Worm (Caenorhabditis elegans) whole organism, early embryonic: ENCODE results near the gene rsp-8.

Experiments used
- B0310.2 ChIP-seq: sonication (generic microtip); optimal IDR thresholded peaks from 2 replicates; lab custom pipeline; 2016; ENCODE audit warnings: mild to moderate bottlenecking, missing genetic modification characterization, missing compliant biosample characterization
- F13C5.2 ChIP-seq: sonication (generic microtip); optimal IDR thresholded peaks from 2 replicates; lab custom pipeline; 2017; ENCODE audit warnings: mild to moderate bottlenecking, missing genetic modification characterization, inconsistent platforms, missing compliant biosample characterization
- aly-1 ChIP-seq: sonication (generic microtip); optimal IDR thresholded peaks from 2 replicates; lab custom pipeline; 2016; ENCODE audit warnings: missing genetic modification characterization, missing compliant biosample characterization
- ama-1 ChIP-seq: fragments of 150-350 bp; optimal IDR thresholded peaks from 2 replicates; lab custom pipeline; 2014
- ceh-13 ChIP-seq: fragments of 200-800 bp; sonication (Bioruptor generic); optimal IDR thresholded peaks from 2 replicates; lab custom pipeline; 2018; ENCODE audit warnings: mild to moderate bottlenecking, missing genetic modification characterization, missing compliant biosample characterization
- ceh-36 ChIP-seq: sonication (generic microtip); optimal IDR thresholded peaks from 2 replicates; lab custom pipeline; 2016; ENCODE audit warnings: missing genetic modification characterization, inconsistent platforms, missing compliant biosample characterization
- ets-7 ChIP-seq: sonication (generic microtip); optimal IDR thresholded peaks from 2 replicates; lab custom pipeline; 2016; ENCODE audit warnings: missing genotype, missing genetic modification characterization, missing compliant biosample characterization
- flt-1 ChIP-seq: fragments of 200-800 bp; sonication (Bioruptor generic); IDR thresholded peaks from 2 replicates; pipeline ENCODE4 v1.3.6; 2022; ENCODE audit warnings: missing genetic modification characterization, missing compliant biosample characterization
- hmbx-1 ChIP-seq: sonication (generic microtip); optimal IDR thresholded peaks from 2 replicates; lab custom pipeline; 2016; ENCODE audit warnings: mild to moderate bottlenecking, missing genetic modification characterization, missing compliant biosample characterization
- hmg-4 ChIP-seq: fragments of 200-800 bp; sonication (Bioruptor generic); optimal IDR thresholded peaks from 2 replicates; lab custom pipeline; 2018; ENCODE audit warnings: mild to moderate bottlenecking, missing genetic modification characterization, missing compliant biosample characterization
- hnd-1 ChIP-seq: sonication (generic microtip); optimal IDR thresholded peaks from 2 replicates; lab custom pipeline; 2016; ENCODE audit warnings: missing genetic modification characterization, missing compliant biosample characterization
- pes-1 ChIP-seq: fragments of 200-800 bp; sonication (Bioruptor generic); IDR thresholded peaks from 2 replicates; pipeline ENCODE4 v1.3.6; 2022; ENCODE audit warnings: missing genetic modification reagents, missing genetic modification characterization, missing compliant biosample characterization
- scrt-1 ChIP-seq: fragments of 200-800 bp; sonication (Bioruptor generic); IDR thresholded peaks from 2 replicates; pipeline ENCODE4 v1.3.6; 2022; ENCODE audit warnings: missing genetic modification characterization, missing compliant biosample characterization
- sea-1 ChIP-seq: fragments of 200-800 bp; sonication (Bioruptor generic); conservative IDR thresholded peaks from 2 replicates; pipeline ENCODE4 v1.3.6; 2022; ENCODE audit warnings: missing genetic modification characterization, missing compliant biosample characterization
- tbx-11 ChIP-seq: fragments of 200-800 bp; sonication (Bioruptor generic); IDR thresholded peaks from 2 replicates; pipeline ENCODE4 v1.3.6; 2022; ENCODE audit warnings: missing genetic modification characterization, missing compliant biosample characterization
- tbx-37 ChIP-seq: fragments of 200-800 bp; sonication (Bioruptor generic); conservative IDR thresholded peaks from 2 replicates; pipeline ENCODE4 v1.3.6; 2022; ENCODE audit warnings: missing genetic modification reagents, missing genetic modification characterization, missing compliant biosample characterization
- tra-4 ChIP-seq: sonication (generic microtip); optimal IDR thresholded peaks from 2 replicates; lab custom pipeline; 2017; ENCODE audit warnings: missing genetic modification characterization, missing compliant biosample characterization

rsp-8 gene

DNA sequence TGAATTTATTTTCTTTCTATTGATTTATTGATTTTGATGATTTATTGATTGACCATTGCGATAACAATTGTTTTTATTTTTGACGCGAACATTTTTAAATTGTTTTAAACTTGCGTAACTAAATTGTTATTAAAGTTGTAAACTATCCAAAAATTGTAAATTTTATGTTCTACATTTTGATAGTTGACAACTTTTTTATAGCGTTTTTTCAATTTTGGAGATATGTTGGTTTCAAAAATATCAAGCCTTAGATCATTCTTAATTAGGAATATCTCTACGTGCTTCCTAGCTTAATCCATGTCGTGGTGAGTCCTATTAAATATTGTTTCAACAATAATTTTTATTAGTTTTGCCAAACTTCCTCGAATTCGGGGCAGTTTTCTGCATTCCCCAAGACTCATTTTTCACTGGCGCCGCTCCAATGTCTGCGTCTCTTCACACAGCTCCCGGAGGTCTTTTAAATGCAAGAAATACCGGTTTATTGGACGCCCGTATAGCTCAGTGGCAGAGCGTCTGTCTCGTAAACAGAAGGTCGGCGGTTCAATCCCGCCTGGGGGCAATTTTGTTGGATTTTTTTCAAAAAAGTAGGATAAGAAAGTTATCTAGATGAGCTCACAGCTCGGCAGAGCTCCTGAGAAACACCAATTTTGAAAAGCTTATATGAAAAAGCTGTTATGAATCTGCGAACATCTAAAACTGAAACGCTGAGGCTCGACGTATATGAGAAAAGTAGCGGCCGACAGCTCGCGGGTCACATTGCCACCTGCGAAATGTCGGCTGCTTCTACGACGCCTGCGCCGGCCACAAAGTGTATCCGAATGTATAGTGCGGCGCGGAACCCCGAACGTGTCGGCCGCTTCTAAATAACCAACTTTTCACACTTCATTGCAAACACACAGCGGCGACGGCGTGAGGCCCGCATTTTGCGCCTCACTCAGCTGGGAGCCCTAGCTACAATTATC is 33.6 kb upstream of the rsp-8 start, which contains the start of gene C24H11.2:
Gene C24H11.2, minus strand, starts transcription at position 51 of the 962 bp plus-strand sequence.
- TF ChIP-seq flt-1 (peak; percentile 11; the same call in 1 of the 2 replicates), hnd-1 (peak; percentile 14), tbx-37 (GFP tag; lab: Robert Waterston, UW) (peak; percentile 37; the same call in 1 of the 2 replicates), F13C5.2 (tag; lab: Kevin White, UChicago) (peak; percentile 17), scrt-1 (GFP tag; lab: Robert Waterston, UW) (peak; percentile 46; the same call in 1 of the 2 replicates), ceh-36 (tag; lab: Kevin White, UChicago) (peak; percentile 31), sea-1 (GFP tag; lab: Robert Waterston, UW) (0 out of 2 replicates have a peak, but pooled peaks have one; percentile 60), pes-1 (GFP tag; lab: Robert Waterston, UW) (peak; percentile 79)

DNA sequence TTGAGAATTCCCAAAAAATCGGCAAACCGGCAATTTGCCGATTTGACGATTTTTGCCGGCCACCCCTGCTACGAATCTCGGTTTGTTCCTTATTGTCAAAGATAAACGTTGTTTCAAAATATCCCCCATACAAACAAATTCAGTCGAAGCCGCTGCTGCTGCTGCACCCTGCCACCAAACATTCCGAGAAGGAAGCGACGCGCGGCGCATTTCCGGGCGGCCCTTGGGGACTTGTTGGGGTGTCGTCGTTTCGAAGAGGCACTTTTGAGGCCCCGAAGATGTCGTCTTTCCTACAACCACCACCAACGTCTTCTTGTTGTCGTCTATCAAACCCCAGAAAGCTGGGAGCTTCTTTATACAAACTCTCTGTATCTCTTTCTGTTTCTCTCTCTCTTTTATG is 31.8 kb upstream of the rsp-8 start:
- TF ChIP-seq ama-1 (lab: Kevin White, UChicago): no peak
- no peak for TF ChIP-seq aly-1 (tag; lab: Kevin White, UChicago)
- no peak for TF ChIP-seq tbx-37 (GFP tag; lab: Robert Waterston, UW)
- no peak for TF ChIP-seq hnd-1
- TF ChIP-seq hmbx-1 (tag; lab: Kevin White, UChicago): no peak
- no peak for TF ChIP-seq tra-4 (tag; lab: Kevin White, UChicago)
- no peak for TF ChIP-seq F13C5.2 (tag; lab: Kevin White, UChicago)
- no peak for TF ChIP-seq flt-1
- TF ChIP-seq scrt-1 (GFP tag; lab: Robert Waterston, UW): no peak
- no peak for TF ChIP-seq ets-7 (tag; lab: Kevin White, UChicago)
- TF ChIP-seq ceh-13 (GFP tag; lab: Kevin White, UChicago): no peak
- no peak for TF ChIP-seq ceh-36 (tag; lab: Kevin White, UChicago)
- no peak for TF ChIP-seq sea-1 (GFP tag; lab: Robert Waterston, UW)
- TF ChIP-seq B0310.2 (tag; lab: Kevin White, UChicago): no peak
- TF ChIP-seq hmg-4 (GFP tag; lab: Kevin White, UChicago): no peak
- no peak for TF ChIP-seq pes-1 (GFP tag; lab: Robert Waterston, UW)

DNA sequence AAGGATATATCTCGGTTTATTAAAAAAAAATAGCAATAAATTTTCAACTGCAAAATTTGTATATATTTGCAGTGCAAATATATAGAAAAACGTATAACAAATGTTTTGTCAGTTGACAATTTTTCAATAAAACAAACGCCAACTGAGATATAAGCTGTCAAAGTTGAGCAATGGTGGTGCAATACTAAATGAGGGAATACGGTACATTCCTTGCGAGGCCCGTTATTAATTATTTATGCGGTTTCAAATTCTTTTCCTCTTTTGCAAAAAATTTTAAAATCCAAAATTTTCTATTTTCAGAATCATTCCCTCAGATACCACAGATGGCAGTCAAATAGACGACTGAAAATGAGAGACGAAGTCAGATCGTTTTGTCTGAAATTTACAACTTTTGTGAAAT is 30.8 kb upstream of the rsp-8 start, which contains the start of gene twk-39:
Gene twk-39, plus strand, starts transcription at position 301 of the 400 bp plus-strand sequence.
- TF ChIP-seq flt-1 (no peak), hnd-1 (no peak), sea-1 (GFP tag; lab: Robert Waterston, UW) (no peak), scrt-1 (GFP tag; lab: Robert Waterston, UW) (no peak), aly-1 (tag; lab: Kevin White, UChicago) (no peak), ama-1 (lab: Kevin White, UChicago) (no peak)

DNA sequence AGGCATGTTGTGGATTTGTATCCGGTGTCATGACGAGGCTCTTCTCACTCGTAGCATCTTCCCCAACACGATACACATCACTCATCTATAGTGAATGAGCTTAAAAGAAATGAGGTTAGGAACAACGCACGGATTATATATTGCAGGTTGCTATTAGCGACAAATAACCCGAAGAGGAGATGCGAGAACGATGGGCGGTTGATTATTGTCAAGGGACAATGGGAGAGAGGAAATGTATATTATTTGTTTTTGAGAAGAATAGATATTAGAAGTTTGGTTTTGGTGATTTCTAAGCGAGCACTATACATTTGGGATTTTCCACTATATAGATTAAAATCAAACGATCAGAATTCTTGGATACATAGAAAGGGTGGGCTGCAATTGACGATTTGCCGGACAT is 19.5 kb upstream of the rsp-8 start, which contains the start of gene C18D11.7:
Gene C18D11.7, minus strand, starts transcription at position 101 of the 400 bp plus-strand sequence.
- TF ChIP-seq ceh-36 (tag; lab: Kevin White, UChicago) (no peak), hmbx-1 (tag; lab: Kevin White, UChicago) (no peak), B0310.2 (tag; lab: Kevin White, UChicago) (no peak), aly-1 (tag; lab: Kevin White, UChicago) (no peak), ama-1 (lab: Kevin White, UChicago) (no peak), flt-1 (no peak), ets-7 (tag; lab: Kevin White, UChicago) (no peak), ceh-13 (GFP tag; lab: Kevin White, UChicago) (no peak), tbx-11 (GFP tag; lab: Robert Waterston, UW) (no peak), sea-1 (GFP tag; lab: Robert Waterston, UW) (no peak), pes-1 (GFP tag; lab: Robert Waterston, UW) (no peak), tra-4 (tag; lab: Kevin White, UChicago) (no peak), tbx-37 (GFP tag; lab: Robert Waterston, UW) (no peak), hnd-1 (no peak), F13C5.2 (tag; lab: Kevin White, UChicago) (no peak)

DNA sequence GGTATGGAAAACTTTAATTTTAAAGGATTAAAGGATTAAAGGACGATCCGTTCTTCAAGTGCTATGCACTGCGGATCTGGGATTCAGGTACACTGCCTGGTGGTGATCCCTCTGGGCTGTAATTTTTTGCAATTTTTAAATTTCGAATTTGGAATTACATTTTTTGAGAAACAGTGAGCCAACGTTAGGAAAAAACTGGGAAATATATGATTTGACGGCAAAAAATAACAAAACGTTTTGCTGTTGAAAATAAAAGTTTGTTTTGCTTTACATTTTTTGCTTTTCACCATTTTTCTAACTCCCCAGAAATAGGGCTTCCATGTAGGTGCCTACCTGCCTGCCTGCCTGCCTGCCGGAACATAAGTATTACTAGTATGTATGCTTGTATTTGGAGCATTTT is 18.8 kb upstream of the rsp-8 start, which contains the start of gene C18D11.10:
Gene C18D11.10, plus strand, starts transcription at position 301 of the 400 bp plus-strand sequence.
- TF ChIP-seq tbx-37 (GFP tag; lab: Robert Waterston, UW) (no peak), aly-1 (tag; lab: Kevin White, UChicago) (no peak), flt-1 (no peak), ceh-13 (GFP tag; lab: Kevin White, UChicago) (no peak), hmbx-1 (tag; lab: Kevin White, UChicago) (no peak), hmg-4 (GFP tag; lab: Kevin White, UChicago) (no peak), hnd-1 (no peak), pes-1 (GFP tag; lab: Robert Waterston, UW) (no peak), sea-1 (GFP tag; lab: Robert Waterston, UW) (no peak), ama-1 (lab: Kevin White, UChicago) (no peak), ceh-36 (tag; lab: Kevin White, UChicago) (no peak), tra-4 (tag; lab: Kevin White, UChicago) (no peak), scrt-1 (GFP tag; lab: Robert Waterston, UW) (no peak)

DNA sequence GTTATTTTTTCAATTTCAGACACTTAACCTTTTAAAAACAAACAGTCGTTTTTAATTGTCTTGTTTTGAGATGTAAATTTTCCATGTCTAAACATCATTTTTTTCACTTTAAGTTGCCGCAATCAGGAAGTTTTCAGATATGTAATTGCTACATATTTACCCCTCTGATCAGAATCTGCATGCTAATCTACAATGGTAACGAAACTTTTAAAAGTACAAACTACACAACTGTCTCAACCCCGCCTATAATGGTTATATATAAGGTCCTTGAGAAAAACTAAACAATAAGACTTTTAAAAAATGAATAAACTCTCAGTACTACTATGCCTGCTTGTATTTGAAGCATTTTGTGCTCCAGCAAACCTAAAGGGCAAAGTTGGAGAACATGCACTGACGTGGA is 17.4 kb upstream of the rsp-8 start, which contains the start of gene C18D11.9:
Gene C18D11.9, plus strand, starts transcription at position 301 of the 400 bp plus-strand sequence.
- TF ChIP-seq tbx-11 (GFP tag; lab: Robert Waterston, UW): no peak
- TF ChIP-seq ets-7 (tag; lab: Kevin White, UChicago): no peak
- no peak for TF ChIP-seq hmbx-1 (tag; lab: Kevin White, UChicago)
- no peak for TF ChIP-seq F13C5.2 (tag; lab: Kevin White, UChicago)
- no peak for TF ChIP-seq ceh-13 (GFP tag; lab: Kevin White, UChicago)
- no peak for TF ChIP-seq hnd-1
- no peak for TF ChIP-seq pes-1 (GFP tag; lab: Robert Waterston, UW)
- TF ChIP-seq scrt-1 (GFP tag; lab: Robert Waterston, UW): no peak
- TF ChIP-seq flt-1: no peak
- TF ChIP-seq tbx-37 (GFP tag; lab: Robert Waterston, UW): no peak
- no peak for TF ChIP-seq hmg-4 (GFP tag; lab: Kevin White, UChicago)
- no peak for TF ChIP-seq B0310.2 (tag; lab: Kevin White, UChicago)
